Fruit fly (Drosophila melanogaster) whole organism, prepupa: Measurements from ENCODE around the gene CG43450.

Experiments used
- CG10631 ChIP-seq: fragments of 200-800 bp; sonication (Bioruptor generic); optimal IDR thresholded peaks from 2 replicates; lab custom pipeline; 2016; ENCODE audit warnings: missing biosample characterization, missing genetic modification characterization
- CG10669 ChIP-seq: fragments of 200-800 bp; sonication (Bioruptor generic); optimal IDR thresholded peaks from 3 replicates; lab custom pipeline; 2018; ENCODE audit warnings: missing biosample characterization, mild to moderate bottlenecking, missing genetic modification characterization, moderate library complexity
- CG32006 ChIP-seq: fragments of 200-800 bp; sonication (Bioruptor generic); optimal IDR thresholded peaks from 3 replicates; lab custom pipeline; 2017; ENCODE audit warnings: missing biosample characterization, mild to moderate bottlenecking, missing genetic modification characterization
- CG3919 ChIP-seq: fragments of 200-800 bp; sonication (Bioruptor generic); optimal IDR thresholded peaks from 3 replicates; lab custom pipeline; 2016; ENCODE audit warnings: missing biosample characterization, missing genetic modification characterization
- CG6276 ChIP-seq: fragments of 200-800 bp; sonication (Bioruptor generic); optimal IDR thresholded peaks from 2 replicates; lab custom pipeline; 2017; ENCODE audit warnings: missing biosample characterization, mild to moderate bottlenecking, missing genetic modification characterization
- CG6808 ChIP-seq: fragments of 200-800 bp; sonication (Bioruptor generic); optimal IDR thresholded peaks from 3 replicates; lab custom pipeline; 2017; ENCODE audit warnings: missing biosample characterization, missing genetic modification characterization, mild to moderate bottlenecking, moderate library complexity, missing genetic modification reagents
- CG7368 ChIP-seq: fragments of 200-800 bp; sonication (Bioruptor generic); optimal IDR thresholded peaks from 3 replicates; lab custom pipeline; 2016; ENCODE audit warnings: missing biosample characterization, missing genetic modification characterization
- Gug ChIP-seq: fragments of 200-800 bp; sonication (Bioruptor generic); IDR thresholded peaks from 2 replicates; pipeline ENCODE4 v1.3.6; 2022; ENCODE audit warnings: missing biosample characterization, missing genetic modification characterization
- Sox14 ChIP-seq: fragments of 200-800 bp; sonication (Bioruptor generic); optimal IDR thresholded peaks from 3 replicates; lab custom pipeline; 2016; ENCODE audit warnings: missing biosample characterization, missing genetic modification characterization
- cyc ChIP-seq: fragments of 200-800 bp; sonication (Bioruptor generic); optimal IDR thresholded peaks from 3 replicates; lab custom pipeline; 2016; ENCODE audit warnings: missing biosample characterization, missing genetic modification characterization
- fkh ChIP-seq: fragments of 200-800 bp; sonication (Bioruptor generic); optimal IDR thresholded peaks from 3 replicates; lab custom pipeline; 2017; ENCODE audit warnings: missing biosample characterization, mild to moderate bottlenecking, missing genetic modification characterization, moderate library complexity
- lz ChIP-seq: fragments of 200-800 bp; sonication (Bioruptor generic); optimal IDR thresholded peaks from 3 replicates; lab custom pipeline; 2016; ENCODE audit warnings: missing biosample characterization, missing genetic modification characterization
- vri ChIP-seq: fragments of 200-800 bp; sonication (Bioruptor generic); optimal IDR thresholded peaks from 3 replicates; lab custom pipeline; 2016; ENCODE audit warnings: missing biosample characterization, mild to moderate bottlenecking, missing genetic modification characterization

dm6 chr3R:12234584-12234983 is 39.5 kb downstream of the CG43450 start, which contains the start of gene Cyp313a5:
- TF ChIP-seq CG10631 (GFP tag; lab: Kevin White, UChicago) (no peak), vri (no peak), CG3919 (GFP tag; lab: Kevin White, UChicago) (no peak), CG10669 (no peak), Gug (no peak), Sox14 (no peak), fkh (GFP tag; lab: Kevin White, UChicago) (no peak), CG7368 (GFP tag; lab: Kevin White, UChicago) (no peak), CG6808 (GFP tag; lab: Kevin White, UChicago) (no peak), lz (GFP tag; lab: Kevin White, UChicago) (no peak), CG6276 (GFP tag; lab: Kevin White, UChicago) (no peak), cyc (no peak), CG32006 (GFP tag; lab: Kevin White, UChicago) (no peak)
